Worm (Caenorhabditis elegans): ENCODE measurements around the gene ncs-4.

DNA sequence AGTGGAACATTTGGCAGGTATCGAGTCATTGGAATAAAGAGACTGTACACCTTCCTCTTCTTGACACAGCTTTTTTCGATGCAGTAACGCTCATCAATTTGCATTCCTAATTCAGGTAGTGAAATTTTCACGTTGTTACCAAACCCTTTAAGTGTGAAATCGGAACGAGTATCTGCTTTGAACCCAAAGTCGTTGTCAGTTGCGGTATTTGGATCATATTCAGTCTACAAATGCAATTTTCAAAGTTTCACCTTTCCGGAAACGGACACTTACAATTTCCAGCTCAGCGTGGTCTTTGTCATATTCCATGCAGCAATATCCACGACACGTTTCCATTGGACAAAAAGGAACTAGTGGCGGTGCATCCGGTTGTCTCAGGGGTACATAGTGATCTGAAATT, 6.3 kb downstream of the ncs-4 start:
- TF ChIP-seq nhr-90 (tag; optimal IDR thresholded peaks at IDR 0.05) (no peak), ama-1 (optimal IDR thresholded peaks at IDR 0.05) (no peak), ama-1 (GFP tag; optimal IDR thresholded peaks at IDR 0.05) (no peak), zfh-2 (GFP tag; conservative IDR thresholded peaks at IDR 0.05) (no peak), C06A6.2 (GFP tag; conservative IDR thresholded peaks at IDR 0.05) (no peak), xnd-1 (tag; optimal IDR thresholded peaks at IDR 0.05) (no peak), egl-44 (GFP tag; IDR thresholded peaks at IDR 0.05) (no peak), F57C9.4 (tag; optimal IDR thresholded peaks at IDR 0.05) (no peak), unc-62 (GFP tag; optimal IDR thresholded peaks at IDR 0.05) (no peak), mxl-1 (tag; optimal IDR thresholded peaks at IDR 0.05) (no peak), T07F8.4 (tag; optimal IDR thresholded peaks at IDR 0.05) (no peak), pha-4 (tag; optimal IDR thresholded peaks at IDR 0.05) (no peak), C17E4.6 (GFP tag; IDR thresholded peaks at IDR 0.05) (no peak), athp-1 (tag; optimal IDR thresholded peaks at IDR 0.05) (no peak), nhr-27 (tag; optimal IDR thresholded peaks at IDR 0.05) (no peak)

Measured in whole organism, young adult.